Worm (Caenorhabditis elegans): ENCODE data around the gene pes-8.

ce11 chrX:9283026-9283425 is 31.4 kb downstream of the pes-8 start, which contains the start of gene B0416.11:
- TF ChIP-seq D1046.2 (GFP tag; IDR thresholded peaks at IDR 0.05) (no peak), lin-39 (tag; optimal IDR thresholded peaks at IDR 0.05) (no peak), nhr-77 (tag; optimal IDR thresholded peaks at IDR 0.05) (no peak)
